Fruit fly (Drosophila melanogaster): ENCODE results near the gene Cpr67Fa2.

dm6 chr3L:10876036-10876435 is 15.5 kb upstream of the Cpr67Fa2 start:
- no peak for TF ChIP-seq spab (GFP tag; optimal IDR thresholded peaks at IDR 0.05)
- TF ChIP-seq OdsH (GFP tag; optimal IDR thresholded peaks at IDR 0.05): no peak
- TF ChIP-seq dac (GFP tag; optimal IDR thresholded peaks at IDR 0.05): no peak
- no peak for TF ChIP-seq Blimp-1 (GFP tag; optimal IDR thresholded peaks at IDR 0.05)
- no peak for TF ChIP-seq CG6163 (GFP tag; IDR thresholded peaks at IDR 0.05)
- no peak for TF ChIP-seq Gug (GFP tag; IDR thresholded peaks at IDR 0.05)
- TF ChIP-seq Ets21C (GFP tag; optimal IDR thresholded peaks at IDR 0.05): no peak
- no peak for TF ChIP-seq CG9139 (GFP tag; optimal IDR thresholded peaks at IDR 0.05)
- no peak for TF ChIP-seq Eip75B (GFP tag; optimal IDR thresholded peaks at IDR 0.05)
- no peak for TF ChIP-seq dsx (GFP tag; optimal IDR thresholded peaks at IDR 0.05; ENCODE audit: poor library complexity, severe bottlenecking)
- no peak for TF ChIP-seq esn (GFP tag; optimal IDR thresholded peaks at IDR 0.05)
- TF ChIP-seq Hr39 (GFP tag; optimal IDR thresholded peaks at IDR 0.05): no peak
- TF ChIP-seq CG11294 (GFP tag; IDR thresholded peaks at IDR 0.05): no peak

All from whole organism, prepupa.